Fruit fly (Drosophila melanogaster): ENCODE measurements around the gene CG11630.

Gene CG11630

dm6 chr2L:21757264-21758066 is 26.4 kb downstream of the CG11630 start, which contains the start of the genes step and CG1416 (continued):
- TF ChIP-seq CG8924 (tag; optimal IDR thresholded peaks at IDR 0.05) (peak; percentile 48), CG17612 (GFP tag; IDR thresholded peaks at IDR 0.05) (no peak), pita (GFP tag; optimal IDR thresholded peaks at IDR 0.05) (no peak), CG3065 (GFP tag; optimal IDR thresholded peaks at IDR 0.05) (no peak), CG14667 (GFP tag; IDR thresholded peaks at IDR 0.05) (no peak), sr (GFP tag; IDR thresholded peaks at IDR 0.05) (no peak), CG4404 (GFP tag; IDR thresholded peaks at IDR 0.05) (no peak), CG4730 (GFP tag; IDR thresholded peaks at IDR 0.05) (no peak), CG2129 (GFP tag; IDR thresholded peaks at IDR 0.05; ENCODE audit: partially characterized antibody) (0 out of 2 replicates have a peak, but pooled peaks have one; percentile 26), Fer2 (tag; optimal IDR thresholded peaks at IDR 0.05) (no peak), CG13894 (tag; optimal IDR thresholded peaks at IDR 0.05) (no peak), H2.0 (GFP tag; IDR thresholded peaks at IDR 0.05) (peak; percentile 38; the same call in 1 of the 2 replicates), CG7839 (tag; optimal IDR thresholded peaks at IDR 0.05) (peak; percentile 51), nerfin-2 (GFP tag; IDR thresholded peaks at IDR 0.05; ENCODE audit: partially characterized antibody) (no peak; the same call in 1 of the 2 replicates), trem (tag; optimal IDR thresholded peaks at IDR 0.05) (no peak), tx (GFP tag; optimal IDR thresholded peaks at IDR 0.05) (peak; percentile 21), CG4820 (GFP tag; optimal IDR thresholded peaks at IDR 0.05) (peak; percentile 61), Myb (GFP tag; optimal IDR thresholded peaks at IDR 0.05) (peak; percentile 74), Hey (tag; optimal IDR thresholded peaks at IDR 0.05) (no peak), GATAe (GFP tag; conservative IDR thresholded peaks at IDR 0.05) (no peak), pzg (GFP tag; optimal IDR thresholded peaks at IDR 0.05) (peak; percentile 81), E2f2 (GFP tag; IDR thresholded peaks at IDR 0.05) (no peak), CG31365 (tag; optimal IDR thresholded peaks at IDR 0.05) (no peak), Sry-δ (GFP tag; optimal IDR thresholded peaks at IDR 0.05) (peak; percentile 96), CG7963 (GFP tag; IDR thresholded peaks at IDR 0.05; ENCODE audit: partially characterized antibody) (no peak), Fer1 (GFP tag; optimal IDR thresholded peaks at IDR 0.05) (no peak), CG6254 (GFP tag; optimal IDR thresholded peaks at IDR 0.05) (no peak), org-1 (GFP tag; optimal IDR thresholded peaks at IDR 0.05) (no peak), CHES-1-like (GFP tag; optimal IDR thresholded peaks at IDR 0.05) (peak; percentile 62), NK7.1 (GFP tag; optimal IDR thresholded peaks at IDR 0.05) (no peak), ac (GFP tag; optimal IDR thresholded peaks at IDR 0.05) (no peak), HLH4C (GFP tag; IDR thresholded peaks at IDR 0.05; ENCODE audit: partially characterized antibody) (no peak; the same call in 1 of the 3 replicates), Oli (tag; optimal IDR thresholded peaks at IDR 0.05) (peak; percentile 52), ham (GFP tag; IDR thresholded peaks at IDR 0.05) (no peak; the same call in 1 of the 2 replicates), CG4282 (GFP tag; optimal IDR thresholded peaks at IDR 0.05) (peak; percentile 27), Xbp1 (GFP tag; optimal IDR thresholded peaks at IDR 0.05) (peak; percentile 54), caup (GFP tag; optimal IDR thresholded peaks at IDR 0.05; ENCODE audit: severe bottlenecking) (no peak), CG2202 (tag; optimal IDR thresholded peaks at IDR 0.05) (no peak), CG2120 (GFP tag; optimal IDR thresholded peaks at IDR 0.05) (peak; percentile 72), CG10321 (GFP tag; IDR thresholded peaks at IDR 0.05) (no peak), tin (GFP tag; optimal IDR thresholded peaks at IDR 0.05) (peak; percentile 63), mam (GFP tag; optimal IDR thresholded peaks at IDR 0.05) (peak; percentile 75), CG7745 (tag; optimal IDR thresholded peaks at IDR 0.05) (no peak), Lhr (GFP tag; optimal IDR thresholded peaks at IDR 0.05) (peak; percentile 68), ken (GFP tag; IDR thresholded peaks at IDR 0.05) (no peak), CG4617 (GFP tag; optimal IDR thresholded peaks at IDR 0.05; ENCODE audit: borderline replicate concordance) (peak; percentile 74), CG4707 (GFP tag; optimal IDR thresholded peaks at IDR 0.05) (no peak), CG31224 (GFP tag; IDR thresholded peaks at IDR 0.05) (peak; percentile 52), CG17568 (GFP tag; optimal IDR thresholded peaks at IDR 0.05) (peak; percentile 24)

Measured in whole organism, embryonic.